Worm (Caenorhabditis elegans): ENCODE data around the gene Y17D7C.2.

The Y17D7C.2 gene

DNA sequence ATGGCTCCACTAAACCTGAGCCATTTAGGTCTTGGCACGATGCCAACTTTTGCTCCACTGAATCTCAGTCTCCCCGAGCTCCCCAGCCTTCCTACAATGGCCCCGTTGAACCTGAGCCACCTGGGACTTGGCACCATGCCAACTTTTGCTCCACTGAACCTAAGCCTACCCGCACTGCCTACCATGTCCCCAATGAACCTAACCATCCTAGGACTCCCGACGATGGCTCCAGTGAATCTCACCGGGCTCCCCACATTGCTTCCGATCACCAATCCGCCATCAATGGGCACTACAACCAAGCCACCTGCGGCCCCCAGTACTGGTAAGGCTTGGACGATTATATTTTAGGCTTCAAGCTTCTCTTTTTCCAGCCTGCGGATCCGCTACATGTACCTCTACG is 48.0 kb downstream of the Y17D7C.2 start:
- TF ChIP-seq nhr-23 (tag; optimal IDR thresholded peaks at IDR 0.05) (no peak), ceh-16 (tag; optimal IDR thresholded peaks at IDR 0.05) (no peak), nhr-25 (tag; optimal IDR thresholded peaks at IDR 0.05) (no peak), sma-3 (GFP tag; optimal IDR thresholded peaks at IDR 0.05) (no peak), sem-4 (tag; optimal IDR thresholded peaks at IDR 0.05) (no peak), ztf-4 (tag; optimal IDR thresholded peaks at IDR 0.05) (no peak), elt-1 (tag; optimal IDR thresholded peaks at IDR 0.05) (no peak), mbf-1 (tag; optimal IDR thresholded peaks at IDR 0.05) (no peak), nhr-6 (tag; optimal IDR thresholded peaks at IDR 0.05) (no peak), ztf-11 (tag; optimal IDR thresholded peaks at IDR 0.05) (no peak), unc-39 (tag; optimal IDR thresholded peaks at IDR 0.05) (no peak), F13H6.1 (tag; optimal IDR thresholded peaks at IDR 0.05) (no peak), lin-13 (GFP tag; optimal IDR thresholded peaks at IDR 0.05) (no peak), skn-1 (tag; optimal IDR thresholded peaks at IDR 0.05) (no peak), R02D3.7 (tag; optimal IDR thresholded peaks at IDR 0.05) (no peak), dmd-4 (tag; optimal IDR thresholded peaks at IDR 0.05) (no peak)

DNA sequence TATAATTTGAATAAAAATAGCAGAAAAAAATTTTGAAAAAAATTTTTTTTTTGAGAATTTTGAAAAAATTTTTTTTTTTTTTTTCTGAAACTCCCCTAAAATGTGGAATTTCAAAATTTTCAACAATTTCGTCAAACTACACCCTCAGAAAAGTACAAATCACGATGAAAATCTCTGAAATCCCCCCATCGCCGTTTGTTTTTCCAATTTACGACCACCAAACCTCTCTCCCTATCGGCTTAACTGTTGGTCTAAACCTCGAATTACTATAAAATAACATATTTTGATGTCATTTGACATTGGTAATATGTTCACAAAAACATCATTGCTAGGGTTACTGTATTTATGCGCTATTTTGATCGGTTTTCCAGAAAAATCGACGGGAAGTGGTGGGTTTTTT is 49.8 kb downstream of the Y17D7C.2 start, which contains the start of gene Y69H2.10:
Gene Y69H2.10 (plus strand): TSS at position 301 of the 400 bp plus-strand sequence.
- no peak for TF ChIP-seq lin-13 (GFP tag; optimal IDR thresholded peaks at IDR 0.05)
- TF ChIP-seq alr-1 (tag; optimal IDR thresholded peaks at IDR 0.05), result no peak
- no peak for TF ChIP-seq unc-62 (GFP tag; optimal IDR thresholded peaks at IDR 0.05)
- TF ChIP-seq nhr-129 (tag; optimal IDR thresholded peaks at IDR 0.05), result no peak
- no peak for TF ChIP-seq unc-55 (GFP tag; optimal IDR thresholded peaks at IDR 0.05)
- TF ChIP-seq ama-1 (optimal IDR thresholded peaks at IDR 0.05), result no peak
- TF ChIP-seq nhr-237 (tag; optimal IDR thresholded peaks at IDR 0.05), result no peak
- no peak for TF ChIP-seq ceh-82 (tag; optimal IDR thresholded peaks at IDR 0.05)

DNA sequence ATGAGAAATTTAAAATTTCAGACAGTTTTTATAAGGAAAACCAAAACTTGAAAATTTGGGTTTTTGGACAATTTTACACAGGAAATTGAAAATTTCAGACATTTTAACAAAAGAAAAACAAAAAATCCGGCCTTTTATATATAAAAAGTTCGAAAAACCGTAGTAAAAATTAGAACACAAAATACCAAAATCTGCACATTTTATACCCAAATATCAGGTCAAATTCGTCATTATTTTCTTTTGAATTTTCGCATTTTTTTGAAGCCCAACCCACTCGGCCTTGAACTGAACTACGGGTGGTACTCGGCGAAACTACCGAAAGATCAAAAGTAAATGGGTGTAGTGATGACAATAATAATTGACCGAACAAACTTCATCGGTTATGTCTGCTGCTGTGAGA is 52.6 kb downstream of the Y17D7C.2 start:
- TF ChIP-seq ztf-11 (tag; optimal IDR thresholded peaks at IDR 0.05) (no peak), nhr-10 (tag; optimal IDR thresholded peaks at IDR 0.05) (no peak), nhr-6 (tag; optimal IDR thresholded peaks at IDR 0.05) (no peak), ceh-82 (tag; optimal IDR thresholded peaks at IDR 0.05) (no peak), C34F6.9 (tag; optimal IDR thresholded peaks at IDR 0.05) (no peak), ama-1 (optimal IDR thresholded peaks at IDR 0.05) (no peak)
